Fruit fly (Drosophila melanogaster) whole organism, wandering third instar larva: ENCODE data around the gene Kdm3.

Source experiments
- Abd-B ChIP-seq: fragments of >200 bp; optimal IDR thresholded peaks from 2 replicates; lab custom pipeline; 2017; ENCODE audit warnings: missing biosample characterization, missing genetic modification characterization
- CG32264 ChIP-seq: fragments of 200-800 bp; sonication (Bioruptor generic); optimal IDR thresholded peaks from 2 replicates; lab custom pipeline; 2016; ENCODE audit warnings: missing biosample characterization, missing genetic modification characterization
- CG9705 ChIP-seq: fragments of 200-800 bp; sonication (Bioruptor generic); optimal IDR thresholded peaks from 2 replicates; lab custom pipeline; 2018; ENCODE audit warnings: missing biosample characterization, mild to moderate bottlenecking, missing genetic modification characterization
- Dfd ChIP-seq: fragments of >200 bp; optimal IDR thresholded peaks from 2 replicates; lab custom pipeline; 2017; ENCODE audit warnings: missing biosample characterization, missing genetic modification characterization
- Dif ChIP-seq: fragments of 200-275, 200-300 bp; sonication (Bioruptor generic); optimal IDR thresholded peaks from 2 replicates; lab custom pipeline; 2018; ENCODE audit warnings: missing biosample characterization, missing genetic modification characterization; ENCODE audit not compliant: partially characterized antibody
- GATAd ChIP-seq: sonication (Bioruptor generic); optimal IDR thresholded peaks from 2 replicates; lab custom pipeline; 2016; ENCODE audit warnings: missing biosample characterization, missing genetic modification characterization
- HLH106 ChIP-seq: fragments of 200-800 bp; optimal IDR thresholded peaks from 3 replicates; lab custom pipeline; 2019; ENCODE audit warnings: missing biosample characterization, mild to moderate bottlenecking, missing genetic modification characterization, moderate library complexity
- Hnf4 ChIP-seq: fragments of 200-800 bp; sonication (Bioruptor generic); optimal IDR thresholded peaks from 2 replicates; lab custom pipeline; 2016; ENCODE audit warnings: missing biosample characterization, mild to moderate bottlenecking, missing genetic modification characterization
- Hr78 ChIP-seq: fragments of >200 bp; optimal IDR thresholded peaks from 2 replicates; lab custom pipeline; 2017; ENCODE audit warnings: missing biosample characterization, missing genetic modification characterization
- Hr83 ChIP-seq: fragments of 200-300 bp; sonication (Bioruptor generic); optimal IDR thresholded peaks from 2 replicates; lab custom pipeline; 2016; ENCODE audit warnings: missing biosample characterization, mild to moderate bottlenecking, missing genetic modification characterization, moderate library complexity; ENCODE audit not compliant: poor library complexity, severe bottlenecking
- Jra ChIP-seq: sonication (Bioruptor generic); optimal IDR thresholded peaks from 2 replicates; lab custom pipeline; 2016; ENCODE audit warnings: missing biosample characterization, missing genetic modification characterization
- Mio ChIP-seq: sonication (Bioruptor generic); optimal IDR thresholded peaks from 2 replicates; lab custom pipeline; 2016; ENCODE audit warnings: missing biosample characterization, missing genetic modification characterization
- Myc ChIP-seq: fragments of >200 bp; optimal IDR thresholded peaks from 2 replicates; lab custom pipeline; 2017
- N ChIP-seq: fragments of >200 bp; optimal IDR thresholded peaks from 2 replicates; lab custom pipeline; 2018; ENCODE audit warnings: missing biosample characterization, missing external identifiers, missing genetic modification characterization
- OdsH ChIP-seq: fragments of 200-800 bp; sonication (Bioruptor generic); optimal IDR thresholded peaks from 2 replicates; lab custom pipeline; 2016; ENCODE audit warnings: missing biosample characterization, mild to moderate bottlenecking, missing genetic modification characterization
- Rel ChIP-seq, 2 experiments: fragments of 200-800 bp; sonication (Bioruptor generic) in 1 of 2; optimal IDR thresholded peaks; 2 replicates in 1 of 2; 3 replicates in 1 of 2; lab custom pipeline; 2016 to 2019; ENCODE audit warnings: mild to moderate bottlenecking in 2 of 2, missing biosample characterization in 2 of 2, missing genetic modification characterization in 2 of 2, moderate library complexity in 1 of 2
- Sp1 ChIP-seq: fragments of 200-800 bp; sonication (Bioruptor generic); optimal IDR thresholded peaks from 3 replicates; lab custom pipeline; 2019; ENCODE audit warnings: missing biosample characterization, mild to moderate bottlenecking, missing genetic modification characterization, moderate library complexity
- br ChIP-seq: fragments of 200-800 bp; sonication (Bioruptor generic); optimal IDR thresholded peaks from 2 replicates; lab custom pipeline; 2016; ENCODE audit warnings: missing biosample characterization, missing genetic modification characterization
- brk ChIP-seq: fragments of 200-800 bp; sonication (Bioruptor generic); optimal IDR thresholded peaks from 2 replicates; lab custom pipeline; 2016; ENCODE audit warnings: missing biosample characterization, mild to moderate bottlenecking, missing genetic modification characterization
- dl ChIP-seq, 2 experiments: fragments of 175-275, 200-275 bp in 1 of 2; fragments of 200-275 bp in 1 of 2; sonication (Bioruptor generic); optimal IDR thresholded peaks; lab custom pipeline; 2018; ENCODE audit warnings: mild to moderate bottlenecking in 2 of 2, missing biosample characterization in 2 of 2, missing genetic modification characterization in 2 of 2, moderate library complexity in 2 of 2; ENCODE audit not compliant: partially characterized antibody in 2 of 2, insufficient read depth in 1 of 2
- dmrt93B ChIP-seq: fragments of 200-800 bp; sonication (Bioruptor generic); optimal IDR thresholded peaks from 2 replicates; lab custom pipeline; 2018; ENCODE audit warnings: missing biosample characterization, mild to moderate bottlenecking, missing genetic modification characterization
- dsf ChIP-seq: sonication (Bioruptor generic); optimal IDR thresholded peaks from 2 replicates; lab custom pipeline; 2016; ENCODE audit warnings: missing biosample characterization, missing genetic modification characterization, borderline replicate concordance
- ey ChIP-seq: fragments of 200-800 bp; sonication (Bioruptor generic); optimal IDR thresholded peaks from 2 replicates; lab custom pipeline; 2016; ENCODE audit warnings: missing biosample characterization, missing genetic modification characterization
- foxo ChIP-seq, 2 experiments: fragments of 200-800 bp; sonication (Bioruptor generic); optimal IDR thresholded peaks; 2 replicates in 1 of 2; 3 replicates in 1 of 2; lab custom pipeline; 2016 to 2017; ENCODE audit warnings: missing biosample characterization in 2 of 2, missing genetic modification characterization in 2 of 2
- fru ChIP-seq: fragments of 200-800 bp; sonication (Bioruptor generic); optimal IDR thresholded peaks from 3 replicates; lab custom pipeline; 2016; ENCODE audit warnings: missing biosample characterization, mild to moderate bottlenecking, missing genetic modification characterization
- h ChIP-seq: fragments of 200-800 bp; sonication (Bioruptor generic); optimal IDR thresholded peaks from 3 replicates; lab custom pipeline; 2016; ENCODE audit warnings: missing biosample characterization, mild to moderate bottlenecking, missing genetic modification characterization
- jim ChIP-seq: fragments of 175-275, 200-325 bp; sonication (Bioruptor generic); optimal IDR thresholded peaks from 2 replicates; lab custom pipeline; 2016; ENCODE audit warnings: missing biosample characterization, mild to moderate bottlenecking, missing genetic modification characterization
- psq ChIP-seq: fragments of 200-800 bp; sonication (Bioruptor generic); optimal IDR thresholded peaks from 3 replicates; lab custom pipeline; 2017; ENCODE audit warnings: missing biosample characterization, mild to moderate bottlenecking, missing genetic modification characterization, moderate library complexity
- rgr ChIP-seq: fragments of 200-800 bp; sonication (Bioruptor generic); optimal IDR thresholded peaks from 3 replicates; lab custom pipeline; 2016; ENCODE audit warnings: missing biosample characterization, mild to moderate bottlenecking, missing genetic modification characterization
- sage ChIP-seq: fragments of 200-800 bp; sonication (Bioruptor generic); optimal IDR thresholded peaks from 2 replicates; lab custom pipeline; 2016; ENCODE audit warnings: missing biosample characterization, mild to moderate bottlenecking, missing genetic modification characterization
- sv ChIP-seq: fragments of 200-800 bp; sonication (Bioruptor generic); optimal IDR thresholded peaks from 3 replicates; lab custom pipeline; 2016; ENCODE audit warnings: missing biosample characterization, missing genetic modification characterization
- tai ChIP-seq: sonication (Bioruptor generic); optimal IDR thresholded peaks from 2 replicates; lab custom pipeline; 2016; ENCODE audit warnings: missing biosample characterization, missing genetic modification characterization
- woc ChIP-seq: sonication (Bioruptor generic); optimal IDR thresholded peaks from 2 replicates; lab custom pipeline; 2016; ENCODE audit warnings: missing biosample characterization, mild to moderate bottlenecking, missing genetic modification characterization

Gene Kdm3

dm6 chr3R:9512193-9513051, 3.4 kb upstream of the Kdm3 start:
- TF ChIP-seq dmrt93B (GFP tag; lab: Kevin White, UChicago) = no peak
- no peak for TF ChIP-seq Mio (GFP tag; lab: Kevin White, UChicago)
- TF ChIP-seq Dif (GFP tag; lab: Kevin White, UChicago) = peak; percentile 29
- peak in 1 of 2 experiments; percentile 57 for TF ChIP-seq dl (GFP tag; optimal IDR thresholded peaks at IDR 0.05; lab: Kevin White, UChicago; ENCODE audit: insufficient read depth in 1 of 2, partially characterized antibody in 2 of 2)
- no peak for TF ChIP-seq OdsH

dm6 chr3R:9513052-9513420, 2.8 kb upstream of the Kdm3 start, which contains the start of the genes Ras85D and Rlb1:
Gene Ras85D (minus strand): TSS chr3R:9513067.
Gene Rlb1 (plus strand): TSS chr3R:9513327.
- peak; percentile 70 for TF ChIP-seq rgr
- TF ChIP-seq CG9705 (GFP tag; lab: Kevin White, UChicago) = peak; percentile 50
- TF ChIP-seq Hr83 = peak; percentile 18
- TF ChIP-seq Hnf4 (GFP tag; lab: Kevin White, UChicago) = peak; percentile 78
- TF ChIP-seq Mio (GFP tag; lab: Kevin White, UChicago) = no peak
- TF ChIP-seq br (GFP tag; lab: Kevin White, UChicago) = peak; percentile 68
- no peak for TF ChIP-seq N
- TF ChIP-seq fru (GFP tag; lab: Kevin White, UChicago) = peak; percentile 76
- peak; percentile 76 for TF ChIP-seq h (GFP tag; lab: Kevin White, UChicago)
- no peak for TF ChIP-seq dmrt93B (GFP tag; lab: Kevin White, UChicago)
- peak; percentile 62 for TF ChIP-seq psq (GFP tag; lab: Kevin White, UChicago)
- no peak for TF ChIP-seq Dif (GFP tag; lab: Kevin White, UChicago)
- TF ChIP-seq tai (GFP tag; lab: Kevin White, UChicago) = peak; percentile 93
- TF ChIP-seq jim (GFP tag; lab: Kevin White, UChicago) = peak; percentile 7
- peak; percentile 77 for TF ChIP-seq HLH106
- TF ChIP-seq dsf (GFP tag; lab: Kevin White, UChicago) = peak; percentile 36
- TF ChIP-seq sage (GFP tag; lab: Kevin White, UChicago) = no peak
- peak; percentile 45 for TF ChIP-seq Myc (lab: Kevin White, UChicago)
- no peak for TF ChIP-seq Hr78
- peak in 1 of 2 experiments; percentile 81 for TF ChIP-seq foxo (GFP tag; optimal IDR thresholded peaks at IDR 0.05; lab: Kevin White, UChicago)
- peak; percentile 49 for TF ChIP-seq Sp1 (GFP tag; lab: Kevin White, UChicago)
- peak; percentile 80 for TF ChIP-seq ey (GFP tag; lab: Kevin White, UChicago)
- TF ChIP-seq Jra = peak; percentile 68
- TF ChIP-seq OdsH = peak; percentile 37
- no peak for TF ChIP-seq Rel (GFP tag; optimal IDR thresholded peaks at IDR 0.05; lab: Kevin White, UChicago)
- peak; percentile 21 for TF ChIP-seq Rel (tag; optimal IDR thresholded peaks at IDR 0.05; lab: Kevin White, UChicago)
- TF ChIP-seq brk (GFP tag; lab: Kevin White, UChicago) = peak; percentile 64
- TF ChIP-seq woc (GFP tag; lab: Kevin White, UChicago) = peak; percentile 57
- TF ChIP-seq Abd-B = no peak
- TF ChIP-seq sv (GFP tag; lab: Kevin White, UChicago) = peak; percentile 77
- TF ChIP-seq GATAd (GFP tag; lab: Kevin White, UChicago) = no peak

- TF ChIP-seq foxo (GFP tag; optimal IDR thresholded peaks at IDR 0.05; lab: Kevin White, UChicago) = peak in 1 of 2 experiments; percentile 17
- no peak for TF ChIP-seq br (GFP tag; lab: Kevin White, UChicago)
- TF ChIP-seq CG9705 (GFP tag; lab: Kevin White, UChicago) = no peak
- no peak for TF ChIP-seq Jra
- TF ChIP-seq brk (GFP tag; lab: Kevin White, UChicago) = no peak
- no peak for TF ChIP-seq OdsH
- no peak for TF ChIP-seq ey (GFP tag; lab: Kevin White, UChicago)
- TF ChIP-seq fru (GFP tag; lab: Kevin White, UChicago) = peak; percentile 7
- no peak for TF ChIP-seq Dfd (GFP tag; lab: Kevin White, UChicago)
- TF ChIP-seq N = no peak
- no peak for TF ChIP-seq Myc (lab: Kevin White, UChicago)
- peak; percentile 44 for TF ChIP-seq Hr83
- no peak for TF ChIP-seq Sp1 (GFP tag; lab: Kevin White, UChicago)
- TF ChIP-seq CG32264 = no peak
- TF ChIP-seq rgr = peak; percentile 4
- no peak for TF ChIP-seq Mio (GFP tag; lab: Kevin White, UChicago)
- no peak for TF ChIP-seq psq (GFP tag; lab: Kevin White, UChicago)
- TF ChIP-seq HLH106 = no peak
- TF ChIP-seq Dif (GFP tag; lab: Kevin White, UChicago) = no peak
Measured at dm6 chr3R:9516400-9516852, 619 bp downstream of the Kdm3 start.
